Worm (Caenorhabditis elegans) whole organism, L1 larva: ENCODE results near the gene T22D1.3.

Source experiments
- alr-1 ChIP-seq: fragments of 200-800 bp; sonication (Bioruptor generic); optimal IDR thresholded peaks from 2 replicates; lab custom pipeline; 2018; ENCODE audit warnings: borderline replicate concordance, mild to moderate bottlenecking, missing genetic modification characterization, missing compliant biosample characterization
- lin-39 ChIP-seq: fragments of 150-350 bp; optimal IDR thresholded peaks from 2 replicates; lab custom pipeline; 2014; ENCODE audit warnings: missing biosample characterization, missing genetic modification reagents, missing genetic modification characterization
- mdl-1 ChIP-seq, 2 experiments: fragments of 150-350 bp; optimal IDR thresholded peaks; 2 replicates each; lab custom pipeline; 2014 to 2017; ENCODE audit warnings: missing biosample characterization in 2 of 2, missing genetic modification characterization in 2 of 2, inconsistent platforms in 1 of 2
- nhr-90 ChIP-seq: sonication (generic microtip); optimal IDR thresholded peaks from 2 replicates; lab custom pipeline; 2016; ENCODE audit warnings: mild to moderate bottlenecking, missing genetic modification characterization, missing compliant biosample characterization; ENCODE audit not compliant: poor library complexity
- unc-62 ChIP-seq: fragments of 150-350 bp; optimal IDR thresholded peaks from 2 replicates; lab custom pipeline; 2014; ENCODE audit warnings: missing biosample characterization, missing genetic modification reagents, missing genetic modification characterization

DNA sequence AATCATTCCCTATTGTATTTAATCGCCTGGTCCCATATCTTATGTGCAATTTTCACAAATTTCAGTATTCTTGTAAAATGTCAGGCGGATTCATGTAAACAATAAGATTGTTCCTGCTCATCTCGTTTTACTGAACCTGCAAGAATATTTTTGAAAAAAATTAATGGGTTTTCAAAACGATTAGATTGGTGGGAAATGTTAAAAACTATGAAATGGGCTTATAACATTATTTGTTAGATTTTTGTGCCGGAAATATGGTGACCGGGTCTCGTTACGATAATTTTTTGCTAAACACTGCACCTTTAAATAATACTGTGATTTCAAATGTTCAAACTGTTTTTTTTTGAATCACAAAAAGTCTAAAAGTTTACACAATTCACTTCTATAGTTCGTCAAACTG lies 7.9 kb upstream of the T22D1.3 start:
- TF ChIP-seq lin-39 (tag; lab: Kevin White, UChicago) (no peak), mdl-1 (tag; optimal IDR thresholded peaks at IDR 0.05; lab: Kevin White, UChicago) (no peak), nhr-90 (tag; lab: Kevin White, UChicago) (no peak), unc-62 (GFP tag; lab: Kevin White, UChicago) (no peak), alr-1 (no peak)
